Worm (Caenorhabditis elegans): ENCODE data around the gene F41B4.3.
A peak's percentile ranks its signal among the peaks of the same experiment; 100 is the strongest.

The F41B4.3 gene

ce11 chrX:6822552-6822951, 13.4 kb downstream of the F41B4.3 start:
- TF ChIP-seq hlh-1 (tag; optimal IDR thresholded peaks at IDR 0.05) (peak; percentile 74), unc-120 (tag; optimal IDR thresholded peaks at IDR 0.05; ENCODE audit: poor library complexity, severe bottlenecking) (peak; percentile 21), cnd-1 (tag; optimal IDR thresholded peaks at IDR 0.05) (no peak), flh-1 (GFP tag; optimal IDR thresholded peaks at IDR 0.05) (no peak), snpc-4 (tag; optimal IDR thresholded peaks at IDR 0.05) (no peak), elt-1 (tag; optimal IDR thresholded peaks at IDR 0.05; ENCODE audit: borderline replicate concordance, insufficient read depth) (no peak), ces-1 (GFP tag; optimal IDR thresholded peaks at IDR 0.05) (no peak), M03D4.4 (tag; optimal IDR thresholded peaks at IDR 0.05) (no peak), nhr-2 (tag; optimal IDR thresholded peaks at IDR 0.05) (no peak), tbx-8 (GFP tag; optimal IDR thresholded peaks at IDR 0.05) (no peak), blmp-1 (tag; optimal IDR thresholded peaks at IDR 0.05) (no peak)

DNA sequence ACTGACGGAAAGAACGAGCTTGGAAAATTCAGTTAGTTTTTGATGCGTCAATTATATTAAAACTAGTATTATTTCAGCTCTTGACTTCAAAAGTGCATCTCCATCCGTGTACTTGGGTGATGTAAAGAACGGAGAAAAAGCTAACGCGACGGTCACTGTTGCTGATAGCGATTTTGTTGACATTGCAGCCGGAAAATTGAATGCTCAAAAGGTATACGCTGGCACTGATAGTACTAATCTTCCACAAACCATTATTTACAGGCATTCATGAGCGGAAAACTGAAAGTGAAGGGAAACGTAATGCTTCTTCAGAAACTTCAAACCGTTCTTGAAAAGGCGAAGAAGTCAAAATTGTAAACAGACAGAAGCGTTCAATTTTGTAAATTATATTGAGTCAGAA, 16.3 kb downstream of the F41B4.3 start:
- TF ChIP-seq nhr-12 (tag; optimal IDR thresholded peaks at IDR 0.05) (no peak), sptf-1 (tag; optimal IDR thresholded peaks at IDR 0.05) (no peak), ztf-11 (tag; optimal IDR thresholded peaks at IDR 0.05) (no peak), lin-13 (tag; optimal IDR thresholded peaks at IDR 0.05) (no peak), unc-120 (tag; optimal IDR thresholded peaks at IDR 0.05; ENCODE audit: poor library complexity, severe bottlenecking) (no peak), elt-3 (tag; optimal IDR thresholded peaks at IDR 0.05) (no peak), flh-1 (GFP tag; optimal IDR thresholded peaks at IDR 0.05) (no peak), ceh-43 (GFP tag; optimal IDR thresholded peaks at IDR 0.05) (no peak), unc-39 (tag; optimal IDR thresholded peaks at IDR 0.05) (no peak), tbx-8 (GFP tag; optimal IDR thresholded peaks at IDR 0.05) (no peak), lsy-2 (tag; optimal IDR thresholded peaks at IDR 0.05) (no peak), mls-2 (tag; optimal IDR thresholded peaks at IDR 0.05) (no peak), nhr-2 (tag; optimal IDR thresholded peaks at IDR 0.05) (no peak), ceh-39 (tag; optimal IDR thresholded peaks at IDR 0.05) (no peak), sem-2 (GFP tag; optimal IDR thresholded peaks at IDR 0.05) (no peak), mab-5 (tag; optimal IDR thresholded peaks at IDR 0.05) (no peak), blmp-1 (tag; optimal IDR thresholded peaks at IDR 0.05) (no peak), ceh-83 (GFP tag; optimal IDR thresholded peaks at IDR 0.05) (no peak)

DNA sequence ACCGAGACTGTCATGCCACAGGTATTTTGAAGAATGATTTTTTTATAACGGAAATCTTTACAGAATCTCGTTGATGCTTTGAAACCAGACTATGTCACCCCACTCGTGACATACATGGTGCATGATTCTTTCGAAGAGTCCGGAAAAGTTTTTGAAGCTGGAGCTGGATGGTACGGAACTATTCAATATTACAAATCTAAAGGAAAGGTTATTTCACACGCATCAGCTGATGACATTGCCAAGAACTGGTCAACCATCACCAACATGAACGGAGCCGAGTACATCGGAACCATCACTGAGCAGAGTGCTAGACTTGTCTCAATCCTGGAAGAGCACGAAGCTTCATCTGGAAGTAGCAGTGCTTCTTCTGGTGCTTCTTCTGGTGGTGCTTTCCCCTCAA, 16.8 kb downstream of the F41B4.3 start:
- TF ChIP-seq cnd-1 (tag; optimal IDR thresholded peaks at IDR 0.05) (no peak), unc-39 (tag; optimal IDR thresholded peaks at IDR 0.05) (no peak), sem-2 (GFP tag; optimal IDR thresholded peaks at IDR 0.05) (no peak), bed-3 (GFP tag; optimal IDR thresholded peaks at IDR 0.05) (no peak), ceh-43 (GFP tag; optimal IDR thresholded peaks at IDR 0.05) (no peak), M03D4.4 (tag; optimal IDR thresholded peaks at IDR 0.05) (no peak), nhr-76 (tag; optimal IDR thresholded peaks at IDR 0.05) (no peak), pha-4 (tag; optimal IDR thresholded peaks at IDR 0.05) (no peak), ham-2 (GFP tag; optimal IDR thresholded peaks at IDR 0.05) (no peak), flh-1 (GFP tag; optimal IDR thresholded peaks at IDR 0.05) (no peak), nhr-12 (tag; optimal IDR thresholded peaks at IDR 0.05) (no peak), elt-1 (tag; optimal IDR thresholded peaks at IDR 0.05; ENCODE audit: borderline replicate concordance, insufficient read depth) (no peak), nhr-2 (tag; optimal IDR thresholded peaks at IDR 0.05) (no peak), blmp-1 (tag; optimal IDR thresholded peaks at IDR 0.05) (no peak), nhr-237 (tag; optimal IDR thresholded peaks at IDR 0.05) (no peak), elt-3 (tag; optimal IDR thresholded peaks at IDR 0.05) (no peak), lin-32 (GFP tag; optimal IDR thresholded peaks at IDR 0.05) (no peak), hlh-1 (tag; optimal IDR thresholded peaks at IDR 0.05) (no peak)

DNA sequence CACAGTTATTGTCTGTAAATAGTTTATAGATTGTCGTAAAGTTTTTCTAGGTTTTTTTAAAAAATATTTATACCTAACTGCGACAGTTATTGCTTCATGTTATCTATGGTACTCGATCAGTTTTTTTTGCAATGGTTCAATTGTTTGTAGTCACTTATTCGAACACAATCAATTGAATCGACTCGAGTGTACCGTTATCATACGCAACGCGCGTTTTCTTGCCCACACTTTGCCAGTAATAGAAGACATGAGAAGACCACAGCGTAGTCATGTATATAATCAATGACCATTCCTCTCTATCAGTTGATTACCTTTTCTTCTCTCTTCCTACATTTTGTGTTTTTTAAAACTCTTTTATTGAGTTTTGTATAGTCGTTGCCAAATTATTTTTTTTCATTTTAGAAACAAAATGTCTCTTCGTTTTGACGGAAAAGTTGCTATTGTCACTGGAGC, 17.9 kb downstream of the F41B4.3 start, which contains the start of gene dhs-28:
Gene dhs-28 (plus strand): TSS at position 403 of the 453 bp plus-strand sequence.
- no peak for TF ChIP-seq nhr-12 (tag; optimal IDR thresholded peaks at IDR 0.05)
- TF ChIP-seq ham-2 (GFP tag; optimal IDR thresholded peaks at IDR 0.05) = no peak
- no peak for TF ChIP-seq bed-3 (GFP tag; optimal IDR thresholded peaks at IDR 0.05)
- no peak for TF ChIP-seq lsy-2 (tag; optimal IDR thresholded peaks at IDR 0.05)
- TF ChIP-seq elt-3 (tag; optimal IDR thresholded peaks at IDR 0.05) = no peak
- no peak for TF ChIP-seq pha-4 (tag; optimal IDR thresholded peaks at IDR 0.05)
- TF ChIP-seq ceh-43 (GFP tag; optimal IDR thresholded peaks at IDR 0.05) = no peak
- TF ChIP-seq cnd-1 (tag; optimal IDR thresholded peaks at IDR 0.05) = no peak
- TF ChIP-seq blmp-1 (tag; optimal IDR thresholded peaks at IDR 0.05) = no peak
- TF ChIP-seq ztf-11 (tag; optimal IDR thresholded peaks at IDR 0.05) = no peak
- TF ChIP-seq zip-8 (tag; optimal IDR thresholded peaks at IDR 0.05) = no peak
- TF ChIP-seq nhr-28 (tag; optimal IDR thresholded peaks at IDR 0.05) = no peak
- TF ChIP-seq ces-1 (GFP tag; optimal IDR thresholded peaks at IDR 0.05) = no peak
- no peak for TF ChIP-seq lin-13 (tag; optimal IDR thresholded peaks at IDR 0.05)
- no peak for TF ChIP-seq unc-62 (GFP tag; optimal IDR thresholded peaks at IDR 0.05)
- TF ChIP-seq unc-39 (tag; optimal IDR thresholded peaks at IDR 0.05) = no peak

All from whole organism, mixed stage, embryonic.